Worm (Caenorhabditis elegans) whole organism, L4 larva: ENCODE data around the gene C52B9.4.

ENCODE experiments used
- ZK337.2 ChIP-seq: fragments of 200-800 bp; sonication (Bioruptor generic); IDR thresholded peaks from 2 replicates; pipeline ENCODE4 v1.3.6; 2022; ENCODE audit warnings: missing genetic modification reagents, missing genetic modification characterization, missing compliant biosample characterization
- arid-1 ChIP-seq: fragments of 200-800 bp; sonication (Bioruptor generic); conservative IDR thresholded peaks from 2 replicates; pipeline ENCODE4 v1.3.6; 2022; ENCODE audit warnings: missing genetic modification reagents, missing genetic modification characterization, missing compliant biosample characterization
- attf-4 ChIP-seq: sonication (generic microtip); optimal IDR thresholded peaks from 3 replicates; lab custom pipeline; 2017; ENCODE audit warnings: missing biosample characterization, missing genetic modification characterization
- ceh-32 ChIP-seq: sonication (generic microtip); optimal IDR thresholded peaks from 2 replicates; lab custom pipeline; 2016; ENCODE audit warnings: mild to moderate bottlenecking, missing genetic modification characterization, missing compliant biosample characterization; ENCODE audit not compliant: poor library complexity
- ceh-62 ChIP-seq: sonication (generic microtip); optimal IDR thresholded peaks from 2 replicates; lab custom pipeline; 2017; ENCODE audit warnings: missing biosample characterization, missing genetic modification characterization
- cey-2 ChIP-seq: sonication (generic microtip); optimal IDR thresholded peaks from 3 replicates; lab custom pipeline; 2017; ENCODE audit warnings: missing genetic modification characterization, mild to moderate bottlenecking, missing compliant biosample characterization, antibody characterized with exemption, borderline replicate concordance; ENCODE audit not compliant: insufficient read depth
- daf-16 ChIP-seq, 3 experiments: sonication (generic microtip); optimal IDR thresholded peaks; 2 replicates each; lab custom pipeline; 2016 to 2017; ENCODE audit warnings: missing genetic modification characterization in 3 of 3, missing genetic modification reagents in 3 of 3, mild to moderate bottlenecking in 2 of 3, missing compliant biosample characterization in 2 of 3, missing biosample characterization in 1 of 3, moderate library complexity in 1 of 3
- daf-19 ChIP-seq: fragments of 200-800 bp; sonication (Bioruptor generic); conservative IDR thresholded peaks from 2 replicates; pipeline ENCODE4 v1.3.6; 2022; ENCODE audit warnings: missing genetic modification characterization, missing compliant biosample characterization
- dmd-8 ChIP-seq: fragments of 200-800 bp; sonication (Bioruptor generic); IDR thresholded peaks from 2 replicates; pipeline ENCODE4 v1.3.6; 2022; ENCODE audit warnings: missing genetic modification characterization, missing compliant biosample characterization
- dpl-1 ChIP-seq: fragments of 150-350 bp; optimal IDR thresholded peaks from 2 replicates; lab custom pipeline; 2014; ENCODE audit warnings: missing biosample characterization, missing genetic modification reagents, missing genetic modification characterization
- fkh-10 ChIP-seq: fragments of 150-350 bp; optimal IDR thresholded peaks from 2 replicates; lab custom pipeline; 2014; ENCODE audit warnings: missing biosample characterization, missing genetic modification reagents, missing genetic modification characterization
- hif-1 ChIP-seq, 2 experiments: sonication (generic microtip); optimal IDR thresholded peaks; 2 replicates each; lab custom pipeline; 2016 to 2017; ENCODE audit warnings: missing compliant biosample characterization in 2 of 2, missing genetic modification characterization in 2 of 2, missing genetic modification reagents in 2 of 2, missing genotype in 2 of 2, mild to moderate bottlenecking in 1 of 2
- hlh-11 ChIP-seq: fragments of 200-800 bp; sonication (Bioruptor generic); optimal IDR thresholded peaks from 2 replicates; lab custom pipeline; 2018; ENCODE audit warnings: mild to moderate bottlenecking, missing genetic modification characterization, missing compliant biosample characterization
- hlh-30 ChIP-seq: sonication (generic microtip); optimal IDR thresholded peaks from 2 replicates; lab custom pipeline; 2017; ENCODE audit warnings: antibody characterized with exemption, mild to moderate bottlenecking, missing genetic modification characterization, missing compliant biosample characterization; ENCODE audit not compliant: insufficient read depth
- jun-1 ChIP-seq: fragments of 150-350 bp; optimal IDR thresholded peaks from 2 replicates; lab custom pipeline; 2014; ENCODE audit warnings: missing biosample characterization, missing genetic modification reagents, missing genetic modification characterization
- lin-1 ChIP-seq: fragments of 200-800 bp; sonication (Bioruptor generic); IDR thresholded peaks from 2 replicates; pipeline ENCODE4 v1.3.6; 2022; ENCODE audit warnings: missing genetic modification reagents, missing genetic modification characterization, missing compliant biosample characterization
- lin-15B ChIP-seq: fragments of 150-350 bp; sonication (generic microtip); optimal IDR thresholded peaks from 3 replicates; lab custom pipeline; 2014; ENCODE audit warnings: missing biosample characterization, missing genetic modification characterization
- madf-5 ChIP-seq, 2 experiments: fragments of 200-800 bp; sonication (Bioruptor generic); IDR thresholded peaks; 2 replicates each; pipeline ENCODE4 v1.3.6; 2022; ENCODE audit warnings: missing compliant biosample characterization in 2 of 2, missing genetic modification characterization in 2 of 2
- mdt-29 ChIP-seq: fragments of 200-800 bp; sonication (Bioruptor generic); IDR thresholded peaks from 2 replicates; pipeline ENCODE4 v1.3.6; 2022; ENCODE audit warnings: missing genetic modification reagents, missing genetic modification characterization, missing compliant biosample characterization
- mxl-3 ChIP-seq: fragments of 200-800 bp; sonication (Bioruptor generic); optimal IDR thresholded peaks from 2 replicates; lab custom pipeline; 2018; ENCODE audit warnings: mild to moderate bottlenecking, missing genetic modification characterization, missing compliant biosample characterization
- nhr-111 ChIP-seq: fragments of 200-800 bp; sonication (Bioruptor generic); optimal IDR thresholded peaks from 2 replicates; lab custom pipeline; 2018; ENCODE audit warnings: mild to moderate bottlenecking, missing genetic modification characterization, missing compliant biosample characterization
- nhr-28 ChIP-seq: fragments of 150-350 bp; optimal IDR thresholded peaks from 2 replicates; lab custom pipeline; 2014; ENCODE audit warnings: missing biosample characterization, missing genetic modification characterization
- nhr-48 ChIP-seq: sonication (generic microtip); optimal IDR thresholded peaks from 2 replicates; lab custom pipeline; 2016; ENCODE audit warnings: mild to moderate bottlenecking, missing genetic modification characterization, missing compliant biosample characterization
- pha-4 ChIP-seq, 2 experiments: fragments of 150-350 bp in 1 of 2; fragments of 200-800 bp in 1 of 2; sonication (Bioruptor generic) in 1 of 2; IDR thresholded peaks in 1 of 2; optimal IDR thresholded peaks in 1 of 2; 2 replicates each; pipeline versions ENCODE4 v1.3.6 to Lab custom; 2014 to 2022; ENCODE audit warnings: missing genetic modification characterization in 2 of 2, missing genetic modification reagents in 2 of 2, missing biosample characterization in 1 of 2, missing compliant biosample characterization in 1 of 2
- php-3 ChIP-seq: fragments of 200-800 bp; sonication (Bioruptor generic); IDR thresholded peaks from 2 replicates; pipeline ENCODE4 v1.3.6; 2022; ENCODE audit warnings: missing genetic modification reagents, missing genetic modification characterization, missing compliant biosample characterization
- pqm-1 ChIP-seq: sonication (generic microtip); optimal IDR thresholded peaks from 2 replicates; lab custom pipeline; 2017; ENCODE audit warnings: missing biosample characterization, missing genetic modification characterization
- sdz-12 ChIP-seq: fragments of 200-800 bp; sonication (Bioruptor generic); optimal IDR thresholded peaks from 2 replicates; lab custom pipeline; 2018; ENCODE audit warnings: mild to moderate bottlenecking, missing genetic modification characterization, missing compliant biosample characterization
- set-16 ChIP-seq: fragments of 200-800 bp; sonication (Bioruptor generic); IDR thresholded peaks from 2 replicates; pipeline ENCODE4 v1.3.6; 2022; ENCODE audit warnings: missing genetic modification reagents, missing genetic modification characterization, missing compliant biosample characterization
- spr-1 ChIP-seq: sonication (generic microtip); optimal IDR thresholded peaks from 2 replicates; lab custom pipeline; 2016; ENCODE audit warnings: mild to moderate bottlenecking, missing genetic modification characterization, missing compliant biosample characterization
- tra-1 ChIP-seq: fragments of 200-800 bp; sonication (Bioruptor generic); IDR thresholded peaks from 2 replicates; pipeline ENCODE4 v1.3.6; 2022; ENCODE audit warnings: missing genetic modification reagents, missing genetic modification characterization, missing compliant biosample characterization
- unc-62 ChIP-seq, 3 experiments: fragments of 150-350 bp in 1 of 3; sonication (generic microtip); optimal IDR thresholded peaks in 2 of 3; peaks in 1 of 3; 1 replicate in 1 of 3; 2 replicates in 2 of 3; lab custom pipeline; 2014 to 2017; ENCODE audit warnings: missing biosample characterization in 3 of 3, missing genetic modification characterization in 3 of 3, missing genetic modification reagents in 3 of 3, missing genotype in 1 of 3
- zfp-2 ChIP-seq: sonication (generic microtip); optimal IDR thresholded peaks from 2 replicates; lab custom pipeline; 2016; ENCODE audit warnings: mild to moderate bottlenecking, missing genetic modification characterization, missing compliant biosample characterization
- ztf-7 ChIP-seq: fragments of 150-350 bp; optimal IDR thresholded peaks from 2 replicates; lab custom pipeline; 2014; ENCODE audit warnings: missing biosample characterization, missing genetic modification characterization

C52B9.4 gene

ce11 chrX:4266178-4266931 lies 5.9 kb downstream of the C52B9.4 start:
- peak; percentile 26 for TF ChIP-seq nhr-28
- TF ChIP-seq dmd-8, result no peak
- TF ChIP-seq arid-1 (GFP tag; lab: Robert Waterston, UW), result no peak
- TF ChIP-seq daf-16 (GFP tag; optimal IDR thresholded peaks at IDR 0.05; lab: Kevin White, UChicago), result peak in 1 of 2 experiments; percentile 71
- TF ChIP-seq daf-16 (tag; optimal IDR thresholded peaks at IDR 0.05; lab: Kevin White, UChicago), result no peak
- peak in 1 of 2 experiments; percentile 59 for TF ChIP-seq unc-62 (GFP tag; optimal IDR thresholded peaks at IDR 0.05 in 1 of 2; lab: Kevin White, UChicago)
- TF ChIP-seq unc-62 (tag; optimal IDR thresholded peaks at IDR 0.05; lab: Kevin White, UChicago), result no peak
- TF ChIP-seq hlh-11 (tag; lab: Kevin White, UChicago), result peak; percentile 46
- no peak for TF ChIP-seq dpl-1
- peak; percentile 84 for TF ChIP-seq hlh-30 (tag; lab: Kevin White, UChicago)
- no peak for TF ChIP-seq madf-5 (GFP tag; IDR thresholded peaks at IDR 0.05; lab: Robert Waterston, UW)

ce11 chrX:4268396-4268795 lies 7.9 kb downstream of the C52B9.4 start:
- TF ChIP-seq pqm-1 (tag; lab: Kevin White, UChicago), result peak; percentile 17
- TF ChIP-seq zfp-2 (tag; lab: Kevin White, UChicago), result no peak
- peak; percentile 28 for TF ChIP-seq nhr-28
- TF ChIP-seq hlh-30 (tag; lab: Kevin White, UChicago), result peak; percentile 32
- TF ChIP-seq daf-19 (GFP tag; lab: Robert Waterston, UW), result no peak
- TF ChIP-seq unc-62 (GFP tag; optimal IDR thresholded peaks at IDR 0.05 in 1 of 2; lab: Kevin White, UChicago), result peak in 1 of 2 experiments; percentile 82
- TF ChIP-seq unc-62 (tag; optimal IDR thresholded peaks at IDR 0.05; lab: Kevin White, UChicago), result no peak

ce11 chrX:4273614-4274013 lies 13.2 kb downstream of the C52B9.4 start, which contains the start of gene C52B9.10:
C52B9.10 (plus strand) TSS chrX:4273914.
- TF ChIP-seq lin-15B (tag; lab: Kevin White, UChicago) (no peak), lin-1 (GFP tag; lab: Robert Waterston, UW) (no peak), cey-2 (tag; lab: Kevin White, UChicago) (no peak), set-16 (GFP tag; lab: Robert Waterston, UW) (no peak), pha-4 (GFP tag; IDR thresholded peaks at IDR 0.05; lab: Robert Waterston, UW) (no peak), pha-4 (tag; optimal IDR thresholded peaks at IDR 0.05; lab: Kevin White, UChicago) (no peak), jun-1 (tag; lab: Kevin White, UChicago) (no peak), ceh-32 (tag; lab: Kevin White, UChicago) (no peak), nhr-111 (GFP tag; lab: Kevin White, UChicago) (no peak), ceh-62 (tag; lab: Kevin White, UChicago) (no peak), spr-1 (no peak), sdz-12 (no peak), hif-1 (tag; optimal IDR thresholded peaks at IDR 0.05; lab: Kevin White, UChicago) (no peak), nhr-48 (no peak), ZK337.2 (no peak), attf-4 (tag; lab: Kevin White, UChicago) (no peak), mxl-3 (GFP tag; lab: Kevin White, UChicago) (no peak)

- TF ChIP-seq php-3 (GFP tag; lab: Robert Waterston, UW) (no peak), tra-1 (GFP tag; lab: Robert Waterston, UW) (no peak), ztf-7 (tag; lab: Kevin White, UChicago) (no peak), mdt-29 (GFP tag; lab: Robert Waterston, UW) (no peak), fkh-10 (GFP tag; lab: Kevin White, UChicago) (no peak)
Observed at ce11 chrX:4274116-4274515, 13.7 kb downstream of the C52B9.4 start, which contains the start of gene mec-18. mec-18 (minus strand) TSS chrX:4274216.
